Fruit fly (Drosophila melanogaster): ENCODE data around the gene CG4793.

CG4793 gene

DNA sequence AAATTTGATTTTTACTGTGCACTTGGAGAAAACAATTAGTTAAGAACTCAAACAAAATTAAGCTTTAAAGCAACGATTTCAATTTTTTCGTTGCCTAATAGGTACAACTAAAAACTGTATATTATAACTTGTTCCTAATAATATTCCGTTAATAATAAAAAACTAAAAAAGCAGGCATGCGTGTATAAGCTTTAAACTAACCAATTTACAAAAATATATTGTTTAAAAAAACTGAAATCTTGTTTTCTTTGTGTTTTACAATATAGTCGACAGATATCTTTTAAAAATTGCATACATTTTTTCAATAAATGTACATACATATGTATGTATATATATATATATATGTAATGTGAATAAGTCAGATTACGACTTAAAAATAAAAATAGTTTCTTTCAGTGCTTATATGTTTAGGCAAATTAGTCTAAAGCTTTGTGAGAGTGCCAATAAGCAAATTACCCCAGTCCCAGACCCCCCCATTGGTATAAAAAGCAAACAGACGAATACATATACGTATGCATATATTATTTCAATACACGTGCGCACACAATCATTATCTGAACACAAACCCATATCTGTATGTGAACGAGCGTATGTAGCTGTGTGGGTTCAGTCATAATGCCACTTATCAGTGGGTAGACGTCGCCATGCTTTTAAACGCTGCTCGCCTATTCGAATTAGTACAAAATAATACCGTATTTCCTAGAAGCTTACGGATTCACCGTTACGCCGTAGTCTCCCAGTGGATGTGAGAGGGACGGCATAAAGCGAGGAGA lies 10.1 kb upstream of the CG4793 start (continued):
- peak; percentile 87 for TF ChIP-seq vvl (GFP tag; IDR thresholded peaks at IDR 0.05)
- TF ChIP-seq CG10979 (tag; optimal IDR thresholded peaks at IDR 0.05): peak; percentile 88
- peak; percentile 67 for TF ChIP-seq Nf-YB (GFP tag; optimal IDR thresholded peaks at IDR 0.05)
- 0 out of 2 replicates have a peak, but pooled peaks have one; percentile 12 for TF ChIP-seq CG11696 (GFP tag; IDR thresholded peaks at IDR 0.05)
- no peak for TF ChIP-seq CG7372 (GFP tag; IDR thresholded peaks at IDR 0.05)
- TF ChIP-seq Bteb2 (GFP tag; optimal IDR thresholded peaks at IDR 0.05): no peak
- peak; percentile 48 for TF ChIP-seq CTCF (GFP tag; optimal IDR thresholded peaks at IDR 0.05)
- peak; percentile 94 for TF ChIP-seq Sox100B (GFP tag; optimal IDR thresholded peaks at IDR 0.05)
- TF ChIP-seq dati (GFP tag; IDR thresholded peaks at IDR 0.05): no peak
- no peak for TF ChIP-seq danr (GFP tag; IDR thresholded peaks at IDR 0.05)
- TF ChIP-seq CG10209 (GFP tag; optimal IDR thresholded peaks at IDR 0.05): peak; percentile 81
- peak; percentile 54 for TF ChIP-seq Jarid2 (GFP tag; optimal IDR thresholded peaks at IDR 0.05)
- no peak for TF ChIP-seq CG34224 (GFP tag; IDR thresholded peaks at IDR 0.05; ENCODE audit: partially characterized antibody)
- peak; percentile 69 for TF ChIP-seq Nf-YC (tag; optimal IDR thresholded peaks at IDR 0.05)
- no peak; the same call in 1 of the 2 replicates for TF ChIP-seq CG4730 (GFP tag; IDR thresholded peaks at IDR 0.05)
- peak; percentile 93 for TF ChIP-seq cg (GFP tag; optimal IDR thresholded peaks at IDR 0.05)
- TF ChIP-seq bowl (GFP tag; IDR thresholded peaks at IDR 0.05): no peak
- peak; percentile 52; the same call in 1 of the 4 replicates for TF ChIP-seq Gug (GFP tag; IDR thresholded peaks at IDR 0.05)
- peak; percentile 99 for TF ChIP-seq CG12769 (tag; optimal IDR thresholded peaks at IDR 0.05)
- TF ChIP-seq Atf6 (GFP tag; IDR thresholded peaks at IDR 0.05): peak; percentile 36
- no peak; the same call in 1 of the 2 replicates for TF ChIP-seq CG3847 (GFP tag; IDR thresholded peaks at IDR 0.05)
- TF ChIP-seq pnt (GFP tag; optimal IDR thresholded peaks at IDR 0.05): peak; percentile 13
- no peak for TF ChIP-seq zfh1 (GFP tag; IDR thresholded peaks at IDR 0.05)
- peak; percentile 72 for TF ChIP-seq CG3281 (GFP tag; optimal IDR thresholded peaks at IDR 0.05)
- peak; percentile 97 for TF ChIP-seq CG17361 (GFP tag; IDR thresholded peaks at IDR 0.05)
- TF ChIP-seq CG30020 (tag; optimal IDR thresholded peaks at IDR 0.05): peak; percentile 63
- TF ChIP-seq unc-4 (GFP tag; IDR thresholded peaks at IDR 0.05; ENCODE audit: partially characterized antibody): peak; percentile 22; the same call in 1 of the 2 replicates
- TF ChIP-seq C15 (GFP tag; IDR thresholded peaks at IDR 0.05): no peak
- TF ChIP-seq Side (GFP tag; optimal IDR thresholded peaks at IDR 0.05): no peak
- peak; percentile 34 for TF ChIP-seq CG33557 (GFP tag; optimal IDR thresholded peaks at IDR 0.05)
- TF ChIP-seq CG11504 (tag; optimal IDR thresholded peaks at IDR 0.05): peak; percentile 88
- peak; percentile 74 for TF ChIP-seq z (GFP tag; IDR thresholded peaks at IDR 0.05)
- peak; percentile 95 for TF ChIP-seq CG18262 (tag; optimal IDR thresholded peaks at IDR 0.05)
- no peak for TF ChIP-seq CG9797 (GFP tag; optimal IDR thresholded peaks at IDR 0.05)
- no peak for TF ChIP-seq maf-S (GFP tag; optimal IDR thresholded peaks at IDR 0.05)
- peak; percentile 35 for TF ChIP-seq CG10431 (GFP tag; optimal IDR thresholded peaks at IDR 0.05)
- TF ChIP-seq CG18764 (GFP tag; optimal IDR thresholded peaks at IDR 0.05): peak; percentile 24
- TF ChIP-seq CG10654 (GFP tag; optimal IDR thresholded peaks at IDR 0.05): peak; percentile 51
- TF ChIP-seq CG15479 (GFP tag; optimal IDR thresholded peaks at IDR 0.05): no peak
- TF ChIP-seq CG1792 (GFP tag; optimal IDR thresholded peaks at IDR 0.05): no peak
- no peak for TF ChIP-seq CG1024 (GFP tag; IDR thresholded peaks at IDR 0.05)
- peak; percentile 51 for TF ChIP-seq Fer3 (tag; optimal IDR thresholded peaks at IDR 0.05)
- TF ChIP-seq eyg (GFP tag; optimal IDR thresholded peaks at IDR 0.05): no peak
- peak; percentile 43; the same call in 1 of the 3 replicates for TF ChIP-seq otp (GFP tag; IDR thresholded peaks at IDR 0.05)
- TF ChIP-seq CG1647 (GFP tag; optimal IDR thresholded peaks at IDR 0.05): no peak
- TF ChIP-seq bsh (GFP tag; optimal IDR thresholded peaks at IDR 0.05): peak in 1 of 2 experiments; percentile 83
- no peak for TF ChIP-seq tx (GFP tag; optimal IDR thresholded peaks at IDR 0.05)
- peak; percentile 67 for TF ChIP-seq al (GFP tag; IDR thresholded peaks at IDR 0.05)
- TF ChIP-seq Nf-YA (GFP tag; IDR thresholded peaks at IDR 0.05): peak; percentile 5; the same call in 1 of the 2 replicates
- no peak for TF ChIP-seq Poxn (GFP tag; IDR thresholded peaks at IDR 0.05)

Measured in whole organism, embryonic.